Worm (Caenorhabditis elegans): Measurements from ENCODE around the gene Y48G9A.7.

Gene Y48G9A.7

ce11 chrIII:2112009-2112408 is 1.7 kb downstream of the Y48G9A.7 start:
- TF ChIP-seq arid-1 (GFP tag; conservative IDR thresholded peaks at IDR 0.05) (no peak), nhr-10 (tag; optimal IDR thresholded peaks at IDR 0.05) (no peak), mes-2 (tag; optimal IDR thresholded peaks at IDR 0.05; ENCODE audit: poor library complexity, severe bottlenecking) (no peak), D1046.2 (GFP tag; IDR thresholded peaks at IDR 0.05) (peak; percentile 3; the same call in 1 of the 2 replicates), lin-38 (GFP tag; IDR thresholded peaks at IDR 0.05) (peak; percentile 72)

- no peak for TF ChIP-seq nhr-10 (tag; optimal IDR thresholded peaks at IDR 0.05)
- peak; percentile 100 for TF ChIP-seq ceh-28 (tag; optimal IDR thresholded peaks at IDR 0.05)
- no peak for TF ChIP-seq zip-2 (tag; optimal IDR thresholded peaks at IDR 0.05)
- TF ChIP-seq sdz-12 (GFP tag; optimal IDR thresholded peaks at IDR 0.05) = no peak
These were observed 2.3 kb downstream of the Y48G9A.7 start for ce11 chrIII:2112601-2113176.

ce11 chrIII:2115322-2115721 is 5.0 kb downstream of the Y48G9A.7 start:
- TF ChIP-seq hlh-11 (tag; optimal IDR thresholded peaks at IDR 0.05) = no peak
- peak; percentile 51 for TF ChIP-seq ceh-28 (tag; optimal IDR thresholded peaks at IDR 0.05)
- TF ChIP-seq aly-2 (tag; optimal IDR thresholded peaks at IDR 0.05) = no peak

ce11 chrIII:2116797-2117196 is 6.4 kb downstream of the Y48G9A.7 start, which contains the start of gene Y48G9A.11:
Gene Y48G9A.11 (minus strand): TSS chrIII:2116897.
- TF ChIP-seq hlh-11 (tag; optimal IDR thresholded peaks at IDR 0.05) (no peak), hif-1 (tag; optimal IDR thresholded peaks at IDR 0.05) (no peak), ceh-82 (tag; optimal IDR thresholded peaks at IDR 0.05) (no peak), sdz-12 (GFP tag; optimal IDR thresholded peaks at IDR 0.05) (no peak), ceh-32 (tag; optimal IDR thresholded peaks at IDR 0.05; ENCODE audit: poor library complexity) (no peak), skn-1 (tag; optimal IDR thresholded peaks at IDR 0.05) (no peak), mep-1 (tag; optimal IDR thresholded peaks at IDR 0.05) (no peak), hmg-1.1 (GFP tag; IDR thresholded peaks at IDR 0.05) (no peak), dpl-1 (GFP tag; optimal IDR thresholded peaks at IDR 0.05) (no peak), T26A8.4 (GFP tag; IDR thresholded peaks at IDR 0.05) (no peak), nhr-111 (GFP tag; optimal IDR thresholded peaks at IDR 0.05) (no peak), dmd-9 (GFP tag; IDR thresholded peaks at IDR 0.05) (no peak), ctbp-1 (GFP tag; IDR thresholded peaks at IDR 0.05) (no peak), F44E2.7 (GFP tag; IDR thresholded peaks at IDR 0.05) (no peak), lim-7 (GFP tag; IDR thresholded peaks at IDR 0.05) (no peak), unc-130 (GFP tag; optimal IDR thresholded peaks at IDR 0.05) (no peak), egl-27 (tag; optimal IDR thresholded peaks at IDR 0.05) (no peak), mdl-1 (tag; optimal IDR thresholded peaks at IDR 0.05) (no peak), tag-97 (GFP tag; IDR thresholded peaks at IDR 0.05) (no peak)

DNA sequence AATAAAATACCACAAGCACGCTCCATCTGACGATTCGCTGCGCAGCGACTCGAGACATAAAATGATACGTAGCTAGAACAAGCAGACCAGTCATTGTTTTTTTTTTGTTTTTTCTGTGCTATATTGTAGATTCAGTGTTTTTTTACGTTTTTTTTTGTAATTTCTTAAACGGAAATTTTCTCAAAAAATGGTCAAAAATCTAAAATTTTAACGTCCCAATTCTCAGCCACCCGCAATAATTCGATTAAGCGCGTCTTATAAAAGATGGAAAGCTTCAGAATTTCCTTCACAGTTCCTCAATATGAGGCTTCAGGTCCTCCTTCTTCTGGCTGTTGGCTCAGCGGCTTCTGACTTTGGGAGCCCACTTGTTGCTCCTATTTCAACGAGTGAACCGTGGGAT is 7.2 kb downstream of the Y48G9A.7 start, which contains the start of gene Y48G9A.6:
TSS of gene Y48G9A.6 (plus strand) at position 301 of the 400 bp plus-strand sequence.
- TF ChIP-seq ceh-82 (tag; optimal IDR thresholded peaks at IDR 0.05) = no peak
- TF ChIP-seq lim-7 (GFP tag; IDR thresholded peaks at IDR 0.05) = no peak
- no peak for TF ChIP-seq zip-11 (GFP tag; IDR thresholded peaks at IDR 0.05)
- TF ChIP-seq lir-3 (tag; optimal IDR thresholded peaks at IDR 0.05) = no peak
- no peak for TF ChIP-seq unc-62 (GFP tag; optimal IDR thresholded peaks at IDR 0.05 in 1 of 2)
- TF ChIP-seq unc-62 (tag; optimal IDR thresholded peaks at IDR 0.05) = no peak
- no peak for TF ChIP-seq tag-97 (GFP tag; IDR thresholded peaks at IDR 0.05)
- no peak for TF ChIP-seq lsy-2 (tag; optimal IDR thresholded peaks at IDR 0.05)
- TF ChIP-seq mdl-1 (tag; optimal IDR thresholded peaks at IDR 0.05) = no peak

Data from whole organism, L4 larva.